Fruit fly (Drosophila melanogaster): ENCODE measurements around the gene CG12231.

The CG12231 gene

dm6 chrX:19565714-19566316 lies 34.3 kb upstream of the CG12231 start, which contains the start of the genes Grip84 and car (continued):
- TF ChIP-seq hb (GFP tag; IDR thresholded peaks at IDR 0.05; ENCODE audit: partially characterized antibody) (no peak), gt (GFP tag; IDR thresholded peaks at IDR 0.05) (no peak), ttk (GFP tag; IDR thresholded peaks at IDR 0.05) (peak; percentile 41; the same call in 1 of the 2 replicates), CG18476 (GFP tag; optimal IDR thresholded peaks at IDR 0.05) (peak; percentile 55), Xrp1 (GFP tag; IDR thresholded peaks at IDR 0.05) (peak; percentile 66), Oli (tag; optimal IDR thresholded peaks at IDR 0.05) (peak; percentile 61), CG4404 (GFP tag; IDR thresholded peaks at IDR 0.05) (peak; percentile 71), MESR4 (GFP tag; optimal IDR thresholded peaks at IDR 0.05) (peak; percentile 56), Lim3 (GFP tag; IDR thresholded peaks at IDR 0.05) (no peak), CkIIα-i1 (GFP tag; IDR thresholded peaks at IDR 0.05) (no peak), pzg (GFP tag; optimal IDR thresholded peaks at IDR 0.05) (peak; percentile 53), mirr (GFP tag; optimal IDR thresholded peaks at IDR 0.05) (no peak), CG17612 (GFP tag; IDR thresholded peaks at IDR 0.05) (no peak), lbe (GFP tag; optimal IDR thresholded peaks at IDR 0.05) (no peak), Vsx1 (GFP tag; optimal IDR thresholded peaks at IDR 0.05) (no peak), lab (GFP tag; optimal IDR thresholded peaks at IDR 0.05) (no peak), az2 (GFP tag; optimal IDR thresholded peaks at IDR 0.05) (peak; percentile 69), h (optimal IDR thresholded peaks at IDR 0.05) (no peak), CG11398 (GFP tag; optimal IDR thresholded peaks at IDR 0.05) (no peak), lmd (GFP tag; IDR thresholded peaks at IDR 0.05) (peak; percentile 73), HLHmδ (GFP tag; optimal IDR thresholded peaks at IDR 0.05) (no peak), fd96Cb (tag; optimal IDR thresholded peaks at IDR 0.05) (peak; percentile 56), hbn (GFP tag; IDR thresholded peaks at IDR 0.05; ENCODE audit: partially characterized antibody) (no peak), chif (GFP tag; optimal IDR thresholded peaks at IDR 0.05) (peak; percentile 38 to 48), Spps (tag; optimal IDR thresholded peaks at IDR 0.05) (peak; percentile 26), org-1 (GFP tag; optimal IDR thresholded peaks at IDR 0.05) (peak; percentile 7), Bteb2 (GFP tag; optimal IDR thresholded peaks at IDR 0.05) (no peak), CG8089 (GFP tag; optimal IDR thresholded peaks at IDR 0.05) (no peak), CG18599 (GFP tag; optimal IDR thresholded peaks at IDR 0.05) (no peak), so (GFP tag; IDR thresholded peaks at IDR 0.05) (no peak), BEAF-32 (GFP tag; optimal IDR thresholded peaks at IDR 0.05) (peak; percentile 44), CG1792 (GFP tag; optimal IDR thresholded peaks at IDR 0.05) (no peak), wdn (GFP tag; IDR thresholded peaks at IDR 0.05) (peak; percentile 48; the same call in 1 of the 2 replicates), dpn (GFP tag; optimal IDR thresholded peaks at IDR 0.05) (peak; percentile 55 to 74), grn (GFP tag; optimal IDR thresholded peaks at IDR 0.05) (no peak), zf30C (GFP tag; optimal IDR thresholded peaks at IDR 0.05) (no peak), CG32767 (GFP tag; IDR thresholded peaks at IDR 0.05) (peak; percentile 32; the same call in 1 of the 2 replicates), CG6813 (GFP tag; optimal IDR thresholded peaks at IDR 0.05) (no peak), gcm (GFP tag; optimal IDR thresholded peaks at IDR 0.05) (peak; percentile 51), CG7928 (GFP tag; optimal IDR thresholded peaks at IDR 0.05) (no peak), CG13296 (GFP tag; optimal IDR thresholded peaks at IDR 0.05) (no peak), CG34376 (GFP tag; optimal IDR thresholded peaks at IDR 0.05) (peak; percentile 30), CG4424 (GFP tag; optimal IDR thresholded peaks at IDR 0.05) (peak; percentile 69), Dad (GFP tag; optimal IDR thresholded peaks at IDR 0.05) (peak; percentile 46), D19A (tag; optimal IDR thresholded peaks at IDR 0.05) (peak; percentile 41), CG15479 (GFP tag; optimal IDR thresholded peaks at IDR 0.05) (no peak), nau (GFP tag; optimal IDR thresholded peaks at IDR 0.05) (no peak), CG10543 (GFP tag; optimal IDR thresholded peaks at IDR 0.05) (no peak), CG13287 (GFP tag; IDR thresholded peaks at IDR 0.05; ENCODE audit: partially characterized antibody) (no peak), CG34422 (GFP tag; IDR thresholded peaks at IDR 0.05) (peak; percentile 43; the same call in 1 of the 3 replicates)
